Worm (Caenorhabditis elegans): ENCODE results near the gene cks-1.

cks-1 gene

DNA sequence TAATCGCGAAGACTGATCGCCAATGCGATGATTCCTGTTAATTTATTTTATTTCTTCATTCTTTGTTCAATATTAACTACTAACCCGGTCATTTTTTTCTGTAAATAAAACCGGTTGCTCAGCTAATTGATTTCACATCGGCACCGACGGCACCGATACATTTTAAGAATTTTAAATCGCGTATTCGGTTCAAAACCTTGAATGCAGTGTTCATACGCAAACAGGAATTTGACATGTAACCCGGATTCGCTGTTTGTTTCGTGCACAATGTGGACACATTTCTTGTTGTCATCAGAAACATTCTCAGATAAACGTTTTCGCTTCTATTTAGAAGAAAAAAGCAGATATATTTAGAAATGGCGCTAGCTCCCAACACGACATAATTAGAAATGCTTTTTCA lies 13.8 kb upstream of the cks-1 start:
- TF ChIP-seq pqm-1 (tag; optimal IDR thresholded peaks at IDR 0.05) (no peak), ceh-28 (tag; optimal IDR thresholded peaks at IDR 0.05) (no peak), ceh-9 (tag; optimal IDR thresholded peaks at IDR 0.05) (no peak), lsy-12 (tag; optimal IDR thresholded peaks at IDR 0.05) (no peak), zag-1 (tag; optimal IDR thresholded peaks at IDR 0.05) (no peak), nhr-77 (tag; optimal IDR thresholded peaks at IDR 0.05) (no peak), pha-4 (tag; optimal IDR thresholded peaks at IDR 0.05) (no peak), nhr-28 (tag; optimal IDR thresholded peaks at IDR 0.05) (no peak), nhr-237 (tag; optimal IDR thresholded peaks at IDR 0.05) (no peak)

DNA sequence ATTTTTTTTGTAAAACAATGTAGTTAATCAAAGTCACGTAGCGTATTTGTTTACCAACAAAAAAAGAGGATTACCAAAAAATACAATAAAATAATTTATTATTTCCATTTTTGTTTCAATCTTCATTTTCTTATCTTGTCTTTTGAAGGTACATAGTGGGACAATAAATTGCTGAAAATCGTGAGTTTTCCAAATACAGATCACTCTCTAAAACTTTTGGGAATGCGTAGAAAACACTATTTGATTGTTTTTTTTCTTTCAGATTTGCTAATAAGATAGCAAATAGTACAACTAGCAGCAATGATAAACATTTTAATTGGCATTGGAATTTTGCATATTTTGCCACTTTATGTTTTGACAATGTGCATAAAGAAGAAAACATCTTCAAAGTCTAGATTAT lies 12.3 kb upstream of the cks-1 start, which contains the start of gene C28C12.1:
Gene C28C12.1, plus strand, starts transcription at position 301 of the 400 bp plus-strand sequence.
- no peak for TF ChIP-seq nfya-1 (tag; optimal IDR thresholded peaks at IDR 0.05; ENCODE audit: insufficient read depth)
- TF ChIP-seq sea-2 (GFP tag; optimal IDR thresholded peaks at IDR 0.05) = no peak
- TF ChIP-seq fkh-10 (GFP tag; optimal IDR thresholded peaks at IDR 0.05) = no peak
- no peak for TF ChIP-seq unc-62 (GFP tag; optimal IDR thresholded peaks at IDR 0.05)
- TF ChIP-seq fkh-2 (tag; optimal IDR thresholded peaks at IDR 0.05) = no peak
- no peak for TF ChIP-seq nhr-11 (tag; optimal IDR thresholded peaks at IDR 0.05)
- no peak for TF ChIP-seq ztf-4 (tag; optimal IDR thresholded peaks at IDR 0.05)
- no peak for TF ChIP-seq snpc-4 (tag; optimal IDR thresholded peaks at IDR 0.05)
- no peak for TF ChIP-seq egl-5 (tag; optimal IDR thresholded peaks at IDR 0.05)
- no peak for TF ChIP-seq nhr-77 (tag; optimal IDR thresholded peaks at IDR 0.05)
- no peak for TF ChIP-seq elt-2 (tag; optimal IDR thresholded peaks at IDR 0.05)
- no peak for TF ChIP-seq unc-39 (tag; optimal IDR thresholded peaks at IDR 0.05)
- TF ChIP-seq mml-1 (tag; optimal IDR thresholded peaks at IDR 0.05) = no peak
- no peak for TF ChIP-seq nhr-67 (tag; optimal IDR thresholded peaks at IDR 0.05)

DNA sequence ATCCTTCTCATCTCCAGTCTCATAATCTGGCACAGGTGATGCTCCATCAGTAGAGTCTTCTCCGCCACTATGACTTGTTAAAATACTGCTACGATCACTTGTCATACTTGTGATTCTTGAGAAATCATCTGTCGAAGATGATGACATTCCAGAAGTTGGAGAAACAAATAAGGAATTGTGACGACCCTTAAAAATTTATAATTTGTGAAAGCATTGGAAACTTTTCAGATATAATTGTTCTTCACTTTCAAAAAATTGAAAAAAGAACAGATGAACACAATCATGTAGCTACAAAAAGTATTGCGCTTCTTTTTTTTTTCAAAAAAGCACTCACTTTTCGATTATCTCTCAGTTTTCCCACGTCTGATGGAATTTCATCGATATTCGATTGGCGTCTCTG lies 7.7 kb upstream of the cks-1 start:
- TF ChIP-seq unc-39 (tag; optimal IDR thresholded peaks at IDR 0.05) (no peak), aly-2 (tag; optimal IDR thresholded peaks at IDR 0.05) (no peak), sea-2 (GFP tag; optimal IDR thresholded peaks at IDR 0.05) (no peak)

DNA sequence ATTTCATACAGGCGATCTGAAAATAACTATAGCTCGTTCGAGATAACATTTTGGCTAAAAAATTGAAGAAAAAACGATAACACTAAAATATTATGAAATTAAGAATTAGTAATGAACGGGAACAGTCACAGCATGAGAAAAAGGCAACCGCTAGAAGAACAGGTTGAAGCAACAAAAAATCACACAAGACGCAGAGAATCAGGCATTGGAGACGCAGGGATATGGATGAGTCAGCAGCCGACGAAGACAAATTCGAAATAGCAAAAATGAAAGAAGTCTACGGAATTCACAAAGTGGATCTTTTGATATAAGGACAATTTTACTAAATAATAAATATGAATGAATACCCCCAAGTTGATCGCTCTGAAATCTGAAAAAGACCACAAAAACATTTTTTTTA lies 3.2 kb upstream of the cks-1 start, which contains the start of gene tag-77:
Gene tag-77, minus strand, starts transcription at position 15 of the 400 bp plus-strand sequence.
- TF ChIP-seq skn-1 (tag; optimal IDR thresholded peaks at IDR 0.05) (no peak), nhr-76 (tag; optimal IDR thresholded peaks at IDR 0.05) (no peak), ceh-9 (tag; optimal IDR thresholded peaks at IDR 0.05) (no peak), nhr-23 (tag; optimal IDR thresholded peaks at IDR 0.05) (no peak), pqm-1 (tag; optimal IDR thresholded peaks at IDR 0.05) (no peak), nhr-12 (tag; optimal IDR thresholded peaks at IDR 0.05) (no peak), nhr-25 (tag; optimal IDR thresholded peaks at IDR 0.05) (peak; percentile 13), ZK546.5 (tag; optimal IDR thresholded peaks at IDR 0.05) (no peak), nhr-43 (tag; optimal IDR thresholded peaks at IDR 0.05; ENCODE audit: poor library complexity, severe bottlenecking) (no peak), unc-39 (tag; optimal IDR thresholded peaks at IDR 0.05) (no peak), snpc-4 (tag; optimal IDR thresholded peaks at IDR 0.05) (peak; percentile 50), mml-1 (tag; optimal IDR thresholded peaks at IDR 0.05) (no peak), ceh-82 (tag; optimal IDR thresholded peaks at IDR 0.05) (no peak), jun-1 (tag; optimal IDR thresholded peaks at IDR 0.05) (peak; percentile 34), lin-15B (tag; optimal IDR thresholded peaks at IDR 0.05) (no peak)

DNA sequence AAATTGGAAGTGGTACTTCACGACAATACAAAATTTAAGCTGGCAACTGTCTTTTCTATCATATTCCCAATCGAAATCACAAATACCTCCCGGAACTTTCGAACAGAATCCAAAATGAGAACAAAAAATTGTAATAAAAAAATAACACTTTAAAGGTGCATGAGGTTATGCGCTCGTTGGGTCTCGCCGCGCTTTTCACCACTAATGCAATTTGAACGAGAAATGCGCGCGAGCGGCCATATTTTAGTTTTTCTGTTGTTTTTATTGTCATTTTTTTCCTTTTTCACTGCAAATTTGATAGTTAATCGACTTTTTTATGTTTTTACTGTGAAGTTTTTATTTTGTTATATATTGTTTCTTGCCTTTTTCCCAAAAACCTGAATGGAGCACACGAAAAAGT lies 2.7 kb upstream of the cks-1 start, which contains the start of gene mes-6:
Gene mes-6, plus strand, starts transcription at position 229 of the 400 bp plus-strand sequence.
- no peak for TF ChIP-seq ceh-9 (tag; optimal IDR thresholded peaks at IDR 0.05)
- peak; percentile 55 for TF ChIP-seq egl-5 (tag; optimal IDR thresholded peaks at IDR 0.05)
- no peak for TF ChIP-seq ceh-82 (tag; optimal IDR thresholded peaks at IDR 0.05)
- no peak for TF ChIP-seq nhr-12 (tag; optimal IDR thresholded peaks at IDR 0.05)
- TF ChIP-seq lsy-12 (tag; optimal IDR thresholded peaks at IDR 0.05) = no peak
- no peak for TF ChIP-seq nhr-77 (tag; optimal IDR thresholded peaks at IDR 0.05)
- TF ChIP-seq nhr-23 (tag; optimal IDR thresholded peaks at IDR 0.05) = no peak
- TF ChIP-seq mdl-1 (tag; optimal IDR thresholded peaks at IDR 0.05) = no peak
- TF ChIP-seq unc-39 (tag; optimal IDR thresholded peaks at IDR 0.05) = no peak
- no peak for TF ChIP-seq nhr-43 (tag; optimal IDR thresholded peaks at IDR 0.05; ENCODE audit: poor library complexity, severe bottlenecking)
- TF ChIP-seq lin-39 (tag; optimal IDR thresholded peaks at IDR 0.05) = peak; percentile 11
- no peak for TF ChIP-seq elt-1 (tag; optimal IDR thresholded peaks at IDR 0.05)
- no peak for TF ChIP-seq fos-1 (tag; optimal IDR thresholded peaks at IDR 0.05)
- TF ChIP-seq unc-62 (GFP tag; optimal IDR thresholded peaks at IDR 0.05) = no peak
- TF ChIP-seq nhr-25 (tag; optimal IDR thresholded peaks at IDR 0.05) = peak; percentile 22
- TF ChIP-seq ceh-28 (tag; optimal IDR thresholded peaks at IDR 0.05) = no peak
- no peak for TF ChIP-seq ztf-11 (tag; optimal IDR thresholded peaks at IDR 0.05)
- no peak for TF ChIP-seq aly-2 (tag; optimal IDR thresholded peaks at IDR 0.05)
- TF ChIP-seq lin-15B (tag; optimal IDR thresholded peaks at IDR 0.05) = peak; percentile 49
- TF ChIP-seq nhr-11 (tag; optimal IDR thresholded peaks at IDR 0.05) = no peak
- TF ChIP-seq elt-2 (tag; optimal IDR thresholded peaks at IDR 0.05) = no peak
- no peak for TF ChIP-seq mml-1 (tag; optimal IDR thresholded peaks at IDR 0.05)
- no peak for TF ChIP-seq ceh-16 (tag; optimal IDR thresholded peaks at IDR 0.05)
- no peak for TF ChIP-seq skn-1 (tag; optimal IDR thresholded peaks at IDR 0.05)
- peak; percentile 48 for TF ChIP-seq hmg-11 (tag; optimal IDR thresholded peaks at IDR 0.05)
- TF ChIP-seq nhr-76 (tag; optimal IDR thresholded peaks at IDR 0.05) = no peak
- TF ChIP-seq egl-27 (tag; optimal IDR thresholded peaks at IDR 0.05) = no peak
- TF ChIP-seq fkh-10 (GFP tag; optimal IDR thresholded peaks at IDR 0.05) = no peak
- no peak for TF ChIP-seq snpc-4 (tag; optimal IDR thresholded peaks at IDR 0.05)
- no peak for TF ChIP-seq tbx-2 (tag; optimal IDR thresholded peaks at IDR 0.05)
- no peak for TF ChIP-seq elt-3 (tag; optimal IDR thresholded peaks at IDR 0.05)

All from whole organism, L3 larva.